Fruit fly (Drosophila melanogaster) ovary, adult (tissue): ENCODE measurements around the gene CG42335.
"Not testable (repeated sequence)": the region's sequence is repeated elsewhere in the genome, so short reads cannot be mapped to it uniquely, and the experiment has no call there.

Experiments used
- CG17801 ChIP-seq: fragments of 200-800 bp; optimal IDR thresholded peaks from 2 replicates; lab custom pipeline; 2019; ENCODE audit warnings: missing biosample characterization, mild to moderate bottlenecking, missing genetic modification characterization, moderate library complexity; ENCODE audit not compliant: partially characterized antibody

Gene CG42335

dm6 chr3R:21758145-21758856, at the start of gene CG42335:
Gene CG42335 (plus strand): TSS chr3R:21758764.
- no peak for TF ChIP-seq CG17801 (GFP tag; lab: Kevin White, UChicago)

dm6 chr3R:21719420-21719933, 39.1 kb upstream of the CG42335 start, which contains the start of gene CG31176:
Gene CG31176 (minus strand): TSS chr3R:21719660.
- TF ChIP-seq CG17801 (GFP tag; lab: Kevin White, UChicago) = no peak

- no peak for TF ChIP-seq CG17801 (GFP tag; lab: Kevin White, UChicago)
These were observed 38.6 kb upstream of the CG42335 start for dm6 chr3R:21719934-21720431.

- TF ChIP-seq CG17801 (GFP tag; lab: Kevin White, UChicago) = no peak
These were observed 36.1 kb upstream of the CG42335 start for dm6 chr3R:21722457-21722856.

dm6 chr3R:21726593-21726992, 32.0 kb upstream of the CG42335 start:
- no peak for TF ChIP-seq CG17801 (GFP tag; lab: Kevin White, UChicago)

- no peak for TF ChIP-seq CG17801 (GFP tag; lab: Kevin White, UChicago)
These were observed 27.6 kb upstream of the CG42335 start for dm6 chr3R:21730955-21731354.

- TF ChIP-seq CG17801 (GFP tag; lab: Kevin White, UChicago) = no peak
These were observed 26.9 kb upstream of the CG42335 start for dm6 chr3R:21731682-21732081.

- no peak for TF ChIP-seq CG17801 (GFP tag; lab: Kevin White, UChicago)
These were observed 25.7 kb upstream of the CG42335 start for dm6 chr3R:21732901-21733300.

- TF ChIP-seq CG17801 (GFP tag; lab: Kevin White, UChicago) = not testable (repeated sequence)
These were observed 22.4 kb upstream of the CG42335 start, which contains the start of gene Sfp93F for dm6 chr3R:21736196-21736595. Gene Sfp93F (minus strand): TSS chr3R:21736296.

dm6 chr3R:21736749-21737148, 21.8 kb upstream of the CG42335 start, which contains the start of gene CG42869:
Gene CG42869 (minus strand): TSS chr3R:21736849.
- no peak for TF ChIP-seq CG17801 (GFP tag; lab: Kevin White, UChicago)

dm6 chr3R:21737264-21737663, 21.3 kb upstream of the CG42335 start, which contains the start of gene CG42870:
Gene CG42870 (minus strand): TSS chr3R:21737364.
- no peak for TF ChIP-seq CG17801 (GFP tag; lab: Kevin White, UChicago)

- TF ChIP-seq CG17801 (GFP tag; lab: Kevin White, UChicago) = no peak
These were observed 19.6 kb upstream of the CG42335 start, which contains the start of gene CG34034 for dm6 chr3R:21739010-21739409. Gene CG34034 (minus strand): TSS chr3R:21739110.

dm6 chr3R:21739750-21740319, 18.7 kb upstream of the CG42335 start, which contains the start of gene CG5849:
Gene CG5849 (plus strand): TSS chr3R:21740105.
- no peak for TF ChIP-seq CG17801 (GFP tag; lab: Kevin White, UChicago)

- no peak for TF ChIP-seq CG17801 (GFP tag; lab: Kevin White, UChicago)
These were observed 17.7 kb upstream of the CG42335 start for dm6 chr3R:21740766-21741350.

dm6 chr3R:21744988-21745387, 13.6 kb upstream of the CG42335 start, which contains the start of gene CG31343:
Gene CG31343 (plus strand): TSS chr3R:21745266.
- no peak for TF ChIP-seq CG17801 (GFP tag; lab: Kevin White, UChicago)
